Worm (Caenorhabditis elegans): Measurements from ENCODE around the gene srw-100.

Gene srw-100

ce11 chrV:1734569-1734968, 23.6 kb downstream of the srw-100 start, which contains the start of gene str-160:
TSS of gene str-160 (plus strand) at chrV:1734869.
- TF ChIP-seq attf-3 (GFP tag; conservative IDR thresholded peaks at IDR 0.05) (no peak), mel-28 (tag; optimal IDR thresholded peaks at IDR 0.05; ENCODE audit: borderline replicate concordance) (no peak), sptf-2 (GFP tag; optimal IDR thresholded peaks at IDR 0.05) (no peak), F23B12.7 (tag; optimal IDR thresholded peaks at IDR 0.05; ENCODE audit: insufficient read depth) (no peak), athp-1 (tag; optimal IDR thresholded peaks at IDR 0.05) (no peak), tbp1 (GFP tag; optimal IDR thresholded peaks at IDR 0.05) (no peak), sea-2 (GFP tag; IDR thresholded peaks at IDR 0.05) (no peak), C17E4.6 (GFP tag; IDR thresholded peaks at IDR 0.05) (no peak), F49E8.2 (tag; optimal IDR thresholded peaks at IDR 0.05; ENCODE audit: insufficient read depth) (no peak), nhr-179 (tag; optimal IDR thresholded peaks at IDR 0.05) (no peak), hlh-26 (GFP tag; conservative IDR thresholded peaks at IDR 0.05) (no peak), egrh-3 (GFP tag; IDR thresholded peaks at IDR 0.05) (no peak), hrde-1 (tag; optimal IDR thresholded peaks at IDR 0.05; ENCODE audit: borderline replicate concordance) (no peak), lin-26 (GFP tag; IDR thresholded peaks at IDR 0.05) (no peak), nfya-2 (GFP tag; IDR thresholded peaks at IDR 0.05) (no peak)

- TF ChIP-seq ceh-27 (GFP tag; optimal IDR thresholded peaks at IDR 0.05) (no peak), egl-44 (GFP tag; IDR thresholded peaks at IDR 0.05) (no peak), T26A5.8 (tag; optimal IDR thresholded peaks at IDR 0.05) (no peak), ceh-58 (GFP tag; IDR thresholded peaks at IDR 0.05) (no peak), mxl-1 (tag; optimal IDR thresholded peaks at IDR 0.05) (no peak), lsy-27 (tag; optimal IDR thresholded peaks at IDR 0.05; ENCODE audit: borderline replicate concordance, insufficient read depth) (no peak), zfh-2 (GFP tag; conservative IDR thresholded peaks at IDR 0.05) (no peak), snpc-1.1 (tag; optimal IDR thresholded peaks at IDR 0.05; ENCODE audit: insufficient read depth) (no peak), ztf-28 (GFP tag; IDR thresholded peaks at IDR 0.05) (no peak), F37B4.10 (GFP tag; IDR thresholded peaks at IDR 0.05) (no peak), F10E7.11 (tag; optimal IDR thresholded peaks at IDR 0.05) (no peak), mes-4 (tag; optimal IDR thresholded peaks at IDR 0.05) (no peak), dox-1 (GFP tag; IDR thresholded peaks at IDR 0.05) (no peak), rcor-1 (GFP tag; IDR thresholded peaks at IDR 0.05) (no peak), die-1 (tag; optimal IDR thresholded peaks at IDR 0.05) (no peak), F57A8.1 (GFP tag; optimal IDR thresholded peaks at IDR 0.05) (no peak), xnd-1 (tag; optimal IDR thresholded peaks at IDR 0.05) (no peak), sptf-2 (GFP tag; optimal IDR thresholded peaks at IDR 0.05) (no peak)
Measured at ce11 chrV:1741074-1741473, 30.1 kb downstream of the srw-100 start, which contains the start of gene srab-25. TSS of gene srab-25 (minus strand) at chrV:1741174.

ce11 chrV:1743205-1743870, 32.3 kb downstream of the srw-100 start, which contains the start of gene nhr-256:
TSS of gene nhr-256 (plus strand) at chrV:1743771.
- no peak for TF ChIP-seq ztf-28 (GFP tag; IDR thresholded peaks at IDR 0.05)
- TF ChIP-seq ceh-79 (tag; optimal IDR thresholded peaks at IDR 0.05) = no peak
- TF ChIP-seq dpl-1 (GFP tag; optimal IDR thresholded peaks at IDR 0.05) = no peak
- peak; percentile 95 for TF ChIP-seq hmg-1.2 (GFP tag; IDR thresholded peaks at IDR 0.05)
- no peak for TF ChIP-seq T26A5.8 (tag; optimal IDR thresholded peaks at IDR 0.05)
- TF ChIP-seq attf-3 (GFP tag; conservative IDR thresholded peaks at IDR 0.05) = no peak
- TF ChIP-seq ztf-26 (tag; optimal IDR thresholded peaks at IDR 0.05) = peak; percentile 26
- TF ChIP-seq fkh-3 (tag; optimal IDR thresholded peaks at IDR 0.05) = no peak
- no peak for TF ChIP-seq snpc-3.4 (tag; optimal IDR thresholded peaks at IDR 0.05)
- TF ChIP-seq ZK185.1 (tag; optimal IDR thresholded peaks at IDR 0.05; ENCODE audit: poor library complexity, severe bottlenecking) = no peak
- TF ChIP-seq gei-17 (GFP tag; optimal IDR thresholded peaks at IDR 0.05) = no peak
- TF ChIP-seq nhr-27 (tag; optimal IDR thresholded peaks at IDR 0.05) = no peak
- TF ChIP-seq hlh-26 (GFP tag; conservative IDR thresholded peaks at IDR 0.05) = no peak
- TF ChIP-seq F49E8.2 (tag; optimal IDR thresholded peaks at IDR 0.05; ENCODE audit: insufficient read depth) = no peak
- no peak for TF ChIP-seq F57A8.1 (GFP tag; optimal IDR thresholded peaks at IDR 0.05)
- no peak for TF ChIP-seq sdz-38 (tag; optimal IDR thresholded peaks at IDR 0.05)
- peak in 1 of 2 experiments; percentile 59 for TF ChIP-seq let-607 (tag; optimal IDR thresholded peaks at IDR 0.05)
- no peak for TF ChIP-seq aptf-3 (GFP tag; IDR thresholded peaks at IDR 0.05)
- no peak for TF ChIP-seq attf-6 (GFP tag; IDR thresholded peaks at IDR 0.05)

All from whole organism, young adult.